Comparison of ENCODE assay signal across 3 worm cellular contexts in genomic region chrV:5917707-5918106, ce11.
TF ChIP-seq lines count a peak whose summit lies in the region.

Gene lrpr-1 (minus strand): TSS chrV:5917891.

TF ChIP-seq in whole organism, L2 larva, 48 proteins besides CTCF, POLR2A, EP300 and RAD21 (continued from another document):
- peak; percentile 50 for TF ChIP-seq R02D3.7 (tag; optimal IDR thresholded peaks at IDR 0.05; lab: Kevin White, UChicago)
- peak; percentile 94; the same call in 1 of the 2 replicates for TF ChIP-seq ztf-1 (GFP tag; conservative IDR thresholded peaks at IDR 0.05; lab: Robert Waterston, UW)
- TF ChIP-seq nhr-129 (tag; optimal IDR thresholded peaks at IDR 0.05; lab: Kevin White, UChicago): no peak
- peak; percentile 11 for TF ChIP-seq ceh-82 (tag; optimal IDR thresholded peaks at IDR 0.05; lab: Kevin White, UChicago)
- no peak for TF ChIP-seq skn-1 (tag; optimal IDR thresholded peaks at IDR 0.05; lab: Kevin White, UChicago)
- TF ChIP-seq crh-2 (tag; optimal IDR thresholded peaks at IDR 0.05; lab: Kevin White, UChicago): peak; percentile 74
- TF ChIP-seq ama-1 (optimal IDR thresholded peaks at IDR 0.05; lab: Kevin White, UChicago): no peak
- TF ChIP-seq nhr-21 (tag; optimal IDR thresholded peaks at IDR 0.05; lab: Kevin White, UChicago): peak; percentile 62
- TF ChIP-seq C34F6.9 (tag; optimal IDR thresholded peaks at IDR 0.05; lab: Kevin White, UChicago): peak; percentile 82
- no peak for TF ChIP-seq nhr-23 (tag; optimal IDR thresholded peaks at IDR 0.05; lab: Kevin White, UChicago)
- no peak for TF ChIP-seq nhr-12 (tag; optimal IDR thresholded peaks at IDR 0.05; lab: Kevin White, UChicago)
- TF ChIP-seq mbf-1 (tag; optimal IDR thresholded peaks at IDR 0.05; lab: Kevin White, UChicago): no peak
- no peak for TF ChIP-seq elt-1 (tag; optimal IDR thresholded peaks at IDR 0.05; lab: Kevin White, UChicago)
- TF ChIP-seq egl-27 (tag; optimal IDR thresholded peaks at IDR 0.05; lab: Kevin White, UChicago): peak; percentile 53
- TF ChIP-seq unc-62 (GFP tag; optimal IDR thresholded peaks at IDR 0.05; lab: Kevin White, UChicago): no peak
- no peak for TF ChIP-seq peb-1 (tag; optimal IDR thresholded peaks at IDR 0.05; lab: Kevin White, UChicago)
- TF ChIP-seq lin-39 (tag; optimal IDR thresholded peaks at IDR 0.05; lab: Kevin White, UChicago): no peak
- peak; percentile 93 for TF ChIP-seq sma-9 (GFP tag; optimal IDR thresholded peaks at IDR 0.05; lab: Kevin White, UChicago)
- no peak for TF ChIP-seq sma-9 (tag; optimal IDR thresholded peaks at IDR 0.05; lab: Kevin White, UChicago)
- peak; percentile 69 for TF ChIP-seq nhr-6 (tag; optimal IDR thresholded peaks at IDR 0.05; lab: Kevin White, UChicago)
- TF ChIP-seq sem-4 (tag; optimal IDR thresholded peaks at IDR 0.05; lab: Kevin White, UChicago): peak; percentile 36
- TF ChIP-seq unc-55 (GFP tag; optimal IDR thresholded peaks at IDR 0.05; lab: Kevin White, UChicago): peak; percentile 86
- TF ChIP-seq nhr-237 (tag; optimal IDR thresholded peaks at IDR 0.05; lab: Kevin White, UChicago): no peak
- no peak for TF ChIP-seq ceh-16 (tag; optimal IDR thresholded peaks at IDR 0.05; lab: Kevin White, UChicago)
- TF ChIP-seq lsy-2 (tag; optimal IDR thresholded peaks at IDR 0.05; lab: Kevin White, UChicago): peak; percentile 75 to 91

TF ChIP-seq in whole organism, L4 larva, 104 proteins besides CTCF, POLR2A, EP300 and RAD21 (continued from another document):
- TF ChIP-seq nhr-237 (tag; optimal IDR thresholded peaks at IDR 0.05; lab: Kevin White, UChicago): no peak
- TF ChIP-seq lin-38 (GFP tag; IDR thresholded peaks at IDR 0.05; lab: Robert Waterston, UW): no peak
- peak; percentile 75 for TF ChIP-seq nhr-6 (tag; optimal IDR thresholded peaks at IDR 0.05; lab: Kevin White, UChicago)
- peak; percentile 93 for TF ChIP-seq Y48G9A.11 (GFP tag; IDR thresholded peaks at IDR 0.05; lab: Robert Waterston, UW)
- TF ChIP-seq F44E2.7 (GFP tag; IDR thresholded peaks at IDR 0.05; lab: Robert Waterston, UW): no peak
- TF ChIP-seq pqm-1 (tag; optimal IDR thresholded peaks at IDR 0.05; lab: Kevin White, UChicago): no peak
- TF ChIP-seq skn-1 (tag; optimal IDR thresholded peaks at IDR 0.05; lab: Kevin White, UChicago): no peak
- no peak for TF ChIP-seq daf-19 (GFP tag; conservative IDR thresholded peaks at IDR 0.05; lab: Robert Waterston, UW)
- peak; percentile 97 for TF ChIP-seq ZK337.2 (GFP tag; IDR thresholded peaks at IDR 0.05; lab: Robert Waterston, UW)
- peak; percentile 52 for TF ChIP-seq hlh-30 (tag; optimal IDR thresholded peaks at IDR 0.05; lab: Kevin White, UChicago; ENCODE audit: insufficient read depth)
- TF ChIP-seq madf-9 (GFP tag; conservative IDR thresholded peaks at IDR 0.05; lab: Robert Waterston, UW): peak; percentile 85
- no peak for TF ChIP-seq lin-29 (GFP tag; IDR thresholded peaks at IDR 0.05; lab: Robert Waterston, UW)
- TF ChIP-seq nhr-25 (tag; optimal IDR thresholded peaks at IDR 0.05; lab: Kevin White, UChicago; ENCODE audit: borderline replicate concordance, insufficient read depth): no peak
- TF ChIP-seq zip-2 (tag; optimal IDR thresholded peaks at IDR 0.05; lab: Kevin White, UChicago): no peak
- 0 out of 4 replicates have a peak, but pooled peaks of 1 of the 2 experiments have one; percentile 81 for TF ChIP-seq madf-5 (GFP tag; IDR thresholded peaks at IDR 0.05; lab: Robert Waterston, UW)
- TF ChIP-seq lin-13 (GFP tag; optimal IDR thresholded peaks at IDR 0.05; lab: Kevin White, UChicago): peak; percentile 12
- TF ChIP-seq ama-1 (optimal IDR thresholded peaks at IDR 0.05; lab: Kevin White, UChicago): no peak
- no peak for TF ChIP-seq R02D3.7 (tag; optimal IDR thresholded peaks at IDR 0.05; lab: Kevin White, UChicago)
- peak; percentile 55 for TF ChIP-seq F10B5.3 (tag; optimal IDR thresholded peaks at IDR 0.05; lab: Kevin White, UChicago)
- TF ChIP-seq vab-7 (GFP tag; IDR thresholded peaks at IDR 0.05; lab: Robert Waterston, UW): no peak
- TF ChIP-seq ceh-20 (GFP tag; IDR thresholded peaks at IDR 0.05; lab: Robert Waterston, UW): peak; percentile 78
- peak in 1 of 2 experiments; percentile 49 for TF ChIP-seq daf-16 (GFP tag; optimal IDR thresholded peaks at IDR 0.05; lab: Kevin White, UChicago)
- TF ChIP-seq daf-16 (tag; optimal IDR thresholded peaks at IDR 0.05; lab: Kevin White, UChicago): no peak
- no peak for TF ChIP-seq zfp-2 (tag; optimal IDR thresholded peaks at IDR 0.05; lab: Kevin White, UChicago)
- TF ChIP-seq zfp-3 (GFP tag; conservative IDR thresholded peaks at IDR 0.05; lab: Robert Waterston, UW): no peak; the same call in 1 of the 2 replicates
- 0 out of 2 replicates have a peak, but pooled peaks have one; percentile 49 for TF ChIP-seq D1046.2 (GFP tag; IDR thresholded peaks at IDR 0.05; lab: Robert Waterston, UW)
- no peak for TF ChIP-seq ztf-11 (tag; optimal IDR thresholded peaks at IDR 0.05; lab: Kevin White, UChicago)
- no peak for TF ChIP-seq dve-1 (tag; optimal IDR thresholded peaks at IDR 0.05; lab: Kevin White, UChicago; ENCODE audit: insufficient read depth)
- no peak for TF ChIP-seq ceh-82 (tag; optimal IDR thresholded peaks at IDR 0.05; lab: Kevin White, UChicago)
- TF ChIP-seq saeg-2 (GFP tag; IDR thresholded peaks at IDR 0.05; lab: Robert Waterston, UW): no peak
- TF ChIP-seq F37D6.2 (tag; optimal IDR thresholded peaks at IDR 0.05; lab: Kevin White, UChicago): no peak
- TF ChIP-seq hif-1 (tag; optimal IDR thresholded peaks at IDR 0.05; lab: Kevin White, UChicago): peak in 1 of 2 experiments; percentile 92
- peak; percentile 30 for TF ChIP-seq jun-1 (tag; optimal IDR thresholded peaks at IDR 0.05; lab: Kevin White, UChicago)
- no peak for TF ChIP-seq hlh-11 (tag; optimal IDR thresholded peaks at IDR 0.05; lab: Kevin White, UChicago)
- TF ChIP-seq tra-1 (GFP tag; IDR thresholded peaks at IDR 0.05; lab: Robert Waterston, UW): no peak; the same call in 1 of the 2 replicates
- TF ChIP-seq nhr-42 (GFP tag; IDR thresholded peaks at IDR 0.05; lab: Robert Waterston, UW): no peak
- no peak for TF ChIP-seq Y75B8A.6 (GFP tag; IDR thresholded peaks at IDR 0.05; lab: Robert Waterston, UW)
- TF ChIP-seq Y105C5A.15 (GFP tag; IDR thresholded peaks at IDR 0.05; lab: Robert Waterston, UW): no peak
- no peak for TF ChIP-seq lir-3 (tag; optimal IDR thresholded peaks at IDR 0.05; lab: Kevin White, UChicago)
- peak; percentile 81; the same call in 1 of the 2 replicates for TF ChIP-seq tag-97 (GFP tag; IDR thresholded peaks at IDR 0.05; lab: Robert Waterston, UW)
- no peak for TF ChIP-seq lsy-2 (tag; optimal IDR thresholded peaks at IDR 0.05; lab: Kevin White, UChicago)
- no peak for TF ChIP-seq aly-2 (tag; optimal IDR thresholded peaks at IDR 0.05; lab: Kevin White, UChicago)
- TF ChIP-seq unc-62 (GFP tag; optimal IDR thresholded peaks at IDR 0.05 in 1 of 2; lab: Kevin White, UChicago): no peak
- TF ChIP-seq unc-62 (tag; optimal IDR thresholded peaks at IDR 0.05; lab: Kevin White, UChicago): no peak
- TF ChIP-seq nhr-11 (tag; optimal IDR thresholded peaks at IDR 0.05; lab: Kevin White, UChicago): peak; percentile 43
- TF ChIP-seq pha-4 (GFP tag; IDR thresholded peaks at IDR 0.05; lab: Robert Waterston, UW): no peak
- no peak for TF ChIP-seq pha-4 (tag; optimal IDR thresholded peaks at IDR 0.05; lab: Kevin White, UChicago)
- TF ChIP-seq lin-1 (GFP tag; IDR thresholded peaks at IDR 0.05; lab: Robert Waterston, UW): no peak
- no peak for TF ChIP-seq ceh-32 (tag; optimal IDR thresholded peaks at IDR 0.05; lab: Kevin White, UChicago; ENCODE audit: poor library complexity)
- no peak for TF ChIP-seq mxl-3 (GFP tag; optimal IDR thresholded peaks at IDR 0.05; lab: Kevin White, UChicago)
- peak; percentile 65 for TF ChIP-seq rbr-2 (tag; optimal IDR thresholded peaks at IDR 0.05; lab: Kevin White, UChicago)
TF ChIP-seq in whole organism, L4 larva: peak in this region for 29.

TF ChIP-seq in whole organism, late embryonic, 69 proteins besides CTCF, POLR2A, EP300 and RAD21 (continued from another document):
- TF ChIP-seq sox-2 (GFP tag; IDR thresholded peaks at IDR 0.05; lab: Robert Waterston, UW) (no peak), pha-2 (tag; optimal IDR thresholded peaks at IDR 0.05; lab: Kevin White, UChicago) (no peak), ceh-2 (tag; optimal IDR thresholded peaks at IDR 0.05; lab: Kevin White, UChicago) (peak; percentile 94), C38D4.7 (GFP tag; optimal IDR thresholded peaks at IDR 0.05; lab: Kevin White, UChicago) (no peak), odd-2 (tag; optimal IDR thresholded peaks at IDR 0.05; lab: Kevin White, UChicago) (no peak), tbx-2 (tag; optimal IDR thresholded peaks at IDR 0.05; lab: Kevin White, UChicago) (peak; percentile 91), ceh-24 (tag; optimal IDR thresholded peaks at IDR 0.05; lab: Kevin White, UChicago) (no peak), pha-4 (tag; optimal IDR thresholded peaks at IDR 0.05; lab: Kevin White, UChicago) (no peak), sox-4 (tag; optimal IDR thresholded peaks at IDR 0.05; lab: Kevin White, UChicago) (no peak), fax-1 (tag; optimal IDR thresholded peaks at IDR 0.05; lab: Kevin White, UChicago) (peak; percentile 66), unc-42 (tag; optimal IDR thresholded peaks at IDR 0.05; lab: Kevin White, UChicago) (peak; percentile 51), unc-86 (tag; optimal IDR thresholded peaks at IDR 0.05; lab: Kevin White, UChicago) (peak; percentile 12), T23F11.4 (GFP tag; optimal IDR thresholded peaks at IDR 0.05; lab: Kevin White, UChicago) (no peak), fkh-6 (tag; optimal IDR thresholded peaks at IDR 0.05; lab: Kevin White, UChicago) (peak; percentile 28), ref-2 (tag; optimal IDR thresholded peaks at IDR 0.05; lab: Kevin White, UChicago) (peak; percentile 89), zip-5 (tag; optimal IDR thresholded peaks at IDR 0.05; lab: Kevin White, UChicago) (peak; percentile 82), hlh-13 (GFP tag; optimal IDR thresholded peaks at IDR 0.05; lab: Kevin White, UChicago) (no peak), ztf-16 (tag; optimal IDR thresholded peaks at IDR 0.05; lab: Kevin White, UChicago) (no peak), elt-2 (tag; optimal IDR thresholded peaks at IDR 0.05; lab: Kevin White, UChicago) (no peak), nhr-11 (tag; optimal IDR thresholded peaks at IDR 0.05; lab: Kevin White, UChicago) (no peak), pros-1 (tag; optimal IDR thresholded peaks at IDR 0.05; lab: Kevin White, UChicago) (no peak), sdc-2 (tag; optimal IDR thresholded peaks at IDR 0.05; lab: Kevin White, UChicago) (no peak), ahr-1 (tag; optimal IDR thresholded peaks at IDR 0.05; lab: Kevin White, UChicago) (peak; percentile 27), ceh-19 (GFP tag; optimal IDR thresholded peaks at IDR 0.05; lab: Kevin White, UChicago) (no peak), elt-4 (tag; optimal IDR thresholded peaks at IDR 0.05; lab: Kevin White, UChicago) (no peak), hlh-8 (tag; optimal IDR thresholded peaks at IDR 0.05; lab: Kevin White, UChicago) (peak; percentile 83), gmeb-2 (tag; optimal IDR thresholded peaks at IDR 0.05; lab: Kevin White, UChicago) (no peak), che-1 (tag; optimal IDR thresholded peaks at IDR 0.05; lab: Kevin White, UChicago) (no peak), F13H6.1 (tag; optimal IDR thresholded peaks at IDR 0.05; lab: Kevin White, UChicago) (peak; percentile 41), dve-1 (tag; optimal IDR thresholded peaks at IDR 0.05; lab: Kevin White, UChicago) (no peak), K09A11.1 (tag; optimal IDR thresholded peaks at IDR 0.05; lab: Kevin White, UChicago; ENCODE audit: insufficient read depth) (no peak), eyg-1 (tag; optimal IDR thresholded peaks at IDR 0.05; lab: Kevin White, UChicago) (no peak), ceh-31 (tag; optimal IDR thresholded peaks at IDR 0.05; lab: Kevin White, UChicago) (peak; percentile 94), ceh-14 (tag; optimal IDR thresholded peaks at IDR 0.05; lab: Kevin White, UChicago) (peak; percentile 69), npax-4 (tag; optimal IDR thresholded peaks at IDR 0.05; lab: Kevin White, UChicago) (no peak), hlh-30 (tag; optimal IDR thresholded peaks at IDR 0.05; lab: Kevin White, UChicago; ENCODE audit: insufficient read depth) (no peak), unc-55 (GFP tag; optimal IDR thresholded peaks at IDR 0.05; lab: Kevin White, UChicago) (no peak), ceh-22 (tag; optimal IDR thresholded peaks at IDR 0.05; lab: Kevin White, UChicago) (no peak), ceh-30 (tag; optimal IDR thresholded peaks at IDR 0.05; lab: Kevin White, UChicago) (no peak), C08G9.2 (tag; optimal IDR thresholded peaks at IDR 0.05; lab: Kevin White, UChicago) (peak; percentile 98), tbx-7 (tag; optimal IDR thresholded peaks at IDR 0.05; lab: Kevin White, UChicago) (peak; percentile 97), madf-2 (tag; optimal IDR thresholded peaks at IDR 0.05; lab: Kevin White, UChicago) (peak; percentile 36), K02D7.2 (tag; optimal IDR thresholded peaks at IDR 0.05; lab: Kevin White, UChicago) (no peak)
